Fruit fly (Drosophila melanogaster) whole organism, adult: Measurements from ENCODE around the gene CG4619.

Experiments
- CG14711 ChIP-seq: fragments of 200-800 bp; sonication (Bioruptor generic); optimal IDR thresholded peaks from 2 replicates; lab custom pipeline; 2018; ENCODE audit warnings: missing biosample characterization, mild to moderate bottlenecking, missing genetic modification characterization, moderate library complexity
- Hr96 ChIP-seq: fragments of 200-800 bp; sonication (Bioruptor generic); optimal IDR thresholded peaks from 2 replicates; lab custom pipeline; 2016; ENCODE audit warnings: missing biosample characterization, missing genetic modification characterization
- bab1 ChIP-seq: fragments of 200-800 bp; sonication (Bioruptor generic); optimal IDR thresholded peaks from 3 replicates; lab custom pipeline; 2019; ENCODE audit warnings: missing biosample characterization, mild to moderate bottlenecking, missing genetic modification characterization, moderate library complexity
- ovo ChIP-seq: fragments of 200-800 bp; sonication (Bioruptor generic); optimal IDR thresholded peaks from 2 replicates; lab custom pipeline; 2016; ENCODE audit warnings: missing biosample characterization, missing genetic modification characterization
- toe ChIP-seq: fragments of 200-800 bp; sonication (Bioruptor generic); optimal IDR thresholded peaks from 2 replicates; lab custom pipeline; 2016; ENCODE audit warnings: missing biosample characterization, missing genetic modification characterization

- TF ChIP-seq Hr96 (GFP tag; lab: Kevin White, UChicago), result no peak
- no peak for TF ChIP-seq CG14711 (tag; lab: Kevin White, UChicago)
- no peak for TF ChIP-seq bab1 (GFP tag; lab: Kevin White, UChicago)
- TF ChIP-seq toe (GFP tag; lab: Kevin White, UChicago), result no peak
- TF ChIP-seq ovo, result no peak
Observed at dm6 chr2L:9989846-9990506, 51.3 kb downstream of the CG4619 start.
